Worm (Caenorhabditis elegans): ENCODE results near the gene clp-1.

The clp-1 gene

ce11 chrIII:7969121-7969520, 10.6 kb upstream of the clp-1 start, which contains the start of the genes F54H12.8 and F54H12.7:
Gene F54H12.8, minus strand, starts transcription at chrIII:7969221.
Gene F54H12.7, plus strand, starts transcription at chrIII:7969349.
- TF ChIP-seq ceh-9 (tag; optimal IDR thresholded peaks at IDR 0.05) (no peak), ceh-6 (GFP tag; optimal IDR thresholded peaks at IDR 0.05) (no peak), K02D7.2 (tag; optimal IDR thresholded peaks at IDR 0.05) (no peak), sox-4 (tag; optimal IDR thresholded peaks at IDR 0.05) (no peak), che-1 (tag; optimal IDR thresholded peaks at IDR 0.05) (no peak), nfya-1 (tag; optimal IDR thresholded peaks at IDR 0.05) (no peak), ceh-2 (tag; optimal IDR thresholded peaks at IDR 0.05) (no peak), ref-2 (tag; optimal IDR thresholded peaks at IDR 0.05) (no peak), nhr-232 (tag; optimal IDR thresholded peaks at IDR 0.05) (no peak), syd-9 (tag; optimal IDR thresholded peaks at IDR 0.05) (no peak), ceh-34 (tag; optimal IDR thresholded peaks at IDR 0.05) (no peak), lim-6 (tag; optimal IDR thresholded peaks at IDR 0.05) (no peak), ceh-19 (GFP tag; optimal IDR thresholded peaks at IDR 0.05) (no peak), hlh-6 (tag; optimal IDR thresholded peaks at IDR 0.05) (no peak), ceh-48 (tag; optimal IDR thresholded peaks at IDR 0.05) (no peak), ttx-3 (tag; optimal IDR thresholded peaks at IDR 0.05) (no peak), pat-9 (tag; optimal IDR thresholded peaks at IDR 0.05) (no peak)

ce11 chrIII:7972061-7972460, 7.7 kb upstream of the clp-1 start, which contains the start of gene F54H12.5:
Gene F54H12.5, minus strand, starts transcription at chrIII:7972161.
- TF ChIP-seq pag-3 (tag; optimal IDR thresholded peaks at IDR 0.05; ENCODE audit: borderline replicate concordance): no peak
- TF ChIP-seq ceh-45 (GFP tag; IDR thresholded peaks at IDR 0.05): no peak

ce11 chrIII:7972687-7973086, 7.1 kb upstream of the clp-1 start:
- no peak for TF ChIP-seq rnt-1 (tag; optimal IDR thresholded peaks at IDR 0.05)
- TF ChIP-seq pros-1 (tag; optimal IDR thresholded peaks at IDR 0.05): no peak
- no peak for TF ChIP-seq unc-42 (tag; optimal IDR thresholded peaks at IDR 0.05)
- no peak for TF ChIP-seq unc-86 (tag; optimal IDR thresholded peaks at IDR 0.05)
- no peak for TF ChIP-seq madf-2 (tag; optimal IDR thresholded peaks at IDR 0.05)
- TF ChIP-seq C08G9.2 (tag; optimal IDR thresholded peaks at IDR 0.05): no peak
- no peak for TF ChIP-seq elt-4 (tag; optimal IDR thresholded peaks at IDR 0.05)
- TF ChIP-seq pha-4 (tag; optimal IDR thresholded peaks at IDR 0.05): no peak
- no peak for TF ChIP-seq ceh-18 (tag; optimal IDR thresholded peaks at IDR 0.05)

- TF ChIP-seq ceh-31 (tag; optimal IDR thresholded peaks at IDR 0.05): peak; percentile 55
- TF ChIP-seq unc-86 (tag; optimal IDR thresholded peaks at IDR 0.05): peak; percentile 6
- no peak for TF ChIP-seq nhr-11 (tag; optimal IDR thresholded peaks at IDR 0.05)
- TF ChIP-seq ceh-18 (tag; optimal IDR thresholded peaks at IDR 0.05): peak; percentile 25
- no peak for TF ChIP-seq odd-2 (tag; optimal IDR thresholded peaks at IDR 0.05)
- no peak for TF ChIP-seq nhr-232 (tag; optimal IDR thresholded peaks at IDR 0.05)
- no peak for TF ChIP-seq gmeb-2 (tag; optimal IDR thresholded peaks at IDR 0.05)
- peak; percentile 37 for TF ChIP-seq hlh-30 (tag; optimal IDR thresholded peaks at IDR 0.05; ENCODE audit: insufficient read depth)
- peak; percentile 25 for TF ChIP-seq elt-2 (tag; optimal IDR thresholded peaks at IDR 0.05)
- TF ChIP-seq ceh-30 (tag; optimal IDR thresholded peaks at IDR 0.05): no peak
- TF ChIP-seq pros-1 (tag; optimal IDR thresholded peaks at IDR 0.05): no peak
- peak; percentile 11 for TF ChIP-seq dve-1 (tag; optimal IDR thresholded peaks at IDR 0.05)
- no peak for TF ChIP-seq ttx-3 (tag; optimal IDR thresholded peaks at IDR 0.05)
- TF ChIP-seq dmd-4 (tag; optimal IDR thresholded peaks at IDR 0.05; ENCODE audit: borderline replicate concordance): no peak
- no peak for TF ChIP-seq fkh-6 (tag; optimal IDR thresholded peaks at IDR 0.05)
- TF ChIP-seq sox-2 (GFP tag; IDR thresholded peaks at IDR 0.05): no peak
- TF ChIP-seq unc-42 (tag; optimal IDR thresholded peaks at IDR 0.05): peak; percentile 62
- peak; percentile 29 for TF ChIP-seq pat-9 (tag; optimal IDR thresholded peaks at IDR 0.05)
- no peak for TF ChIP-seq ceh-2 (tag; optimal IDR thresholded peaks at IDR 0.05)
- TF ChIP-seq ceh-6 (GFP tag; optimal IDR thresholded peaks at IDR 0.05): no peak
- no peak for TF ChIP-seq pha-2 (tag; optimal IDR thresholded peaks at IDR 0.05)
- TF ChIP-seq tbx-2 (tag; optimal IDR thresholded peaks at IDR 0.05): peak; percentile 41
- TF ChIP-seq ceh-14 (tag; optimal IDR thresholded peaks at IDR 0.05): no peak
- TF ChIP-seq npax-4 (tag; optimal IDR thresholded peaks at IDR 0.05): no peak
- peak; percentile 61 for TF ChIP-seq nfya-1 (tag; optimal IDR thresholded peaks at IDR 0.05)
- TF ChIP-seq unc-55 (GFP tag; optimal IDR thresholded peaks at IDR 0.05): peak; percentile 3
Measured at ce11 chrIII:7973201-7973767, 6.5 kb upstream of the clp-1 start, which contains the start of the genes eef-1B.1 and aco-2. Gene eef-1B.1, minus strand, starts transcription at chrIII:7973386. Gene aco-2, plus strand, starts transcription at chrIII:7973717.
